Worm (Caenorhabditis elegans): ENCODE data around the gene F53B1.2.

DNA sequence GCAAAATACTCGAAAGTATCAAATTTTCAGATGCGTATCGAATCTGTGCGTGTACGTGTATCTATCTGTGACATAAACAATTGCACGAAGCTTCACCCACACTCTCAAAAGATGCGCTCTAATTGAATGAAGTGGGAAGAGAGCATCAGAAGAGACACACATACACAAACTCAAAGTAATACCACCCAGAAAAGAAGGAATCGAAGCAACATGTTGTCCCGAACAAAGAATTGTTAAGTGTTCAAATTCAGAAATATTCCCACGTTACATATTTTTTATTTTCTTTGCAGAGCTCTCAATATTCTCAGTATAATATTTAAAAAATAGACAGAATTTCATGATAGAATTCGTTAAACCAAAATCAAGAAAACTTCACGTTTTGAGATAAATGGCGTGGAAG is 28.2 kb downstream of the F53B1.2 start:
- no peak for TF ChIP-seq dmd-4 (tag; optimal IDR thresholded peaks at IDR 0.05; ENCODE audit: borderline replicate concordance)
- no peak for TF ChIP-seq pha-4 (tag; optimal IDR thresholded peaks at IDR 0.05)
- TF ChIP-seq ama-1 (optimal IDR thresholded peaks at IDR 0.05) = no peak
- no peak for TF ChIP-seq K09A11.1 (tag; optimal IDR thresholded peaks at IDR 0.05; ENCODE audit: insufficient read depth)
- no peak for TF ChIP-seq ceh-34 (tag; optimal IDR thresholded peaks at IDR 0.05)
- no peak for TF ChIP-seq tbx-2 (tag; optimal IDR thresholded peaks at IDR 0.05)
- TF ChIP-seq sdc-2 (tag; optimal IDR thresholded peaks at IDR 0.05) = no peak
- no peak for TF ChIP-seq unc-86 (tag; optimal IDR thresholded peaks at IDR 0.05)
- no peak for TF ChIP-seq zip-5 (tag; optimal IDR thresholded peaks at IDR 0.05)
- TF ChIP-seq che-1 (tag; optimal IDR thresholded peaks at IDR 0.05) = no peak
- no peak for TF ChIP-seq pros-1 (tag; optimal IDR thresholded peaks at IDR 0.05)

Measured in whole organism, late embryonic.